Fruit fly (Drosophila melanogaster) whole organism, embryonic: ENCODE data around the gene LSm7.
A peak's percentile ranks its signal among the peaks of the same experiment; 100 is the strongest.

Source experiments
- Abd-B ChIP-seq: fragments of 200-800 bp; sonication (Bioruptor generic); optimal IDR thresholded peaks from 2 replicates; lab custom pipeline; 2018; ENCODE audit warnings: missing biosample characterization, mild to moderate bottlenecking, missing genetic modification characterization, moderate library complexity
- CG10431 ChIP-seq: fragments of 200-800 bp; sonication (Bioruptor generic); optimal IDR thresholded peaks from 3 replicates; lab custom pipeline; 2018; ENCODE audit warnings: missing biosample characterization, mild to moderate bottlenecking, missing genetic modification characterization
- CG11456 ChIP-seq: fragments of 200-800 bp; sonication (Bioruptor generic); IDR thresholded peaks from 3 replicates; pipeline ENCODE4 v1.3.6; 2022; ENCODE audit warnings: missing biosample characterization, missing genetic modification characterization
- CG11560 ChIP-seq: fragments of 200-800 bp; sonication (Bioruptor generic); IDR thresholded peaks from 3 replicates; pipeline ENCODE4 v1.3.6; 2022; ENCODE audit warnings: missing biosample characterization, missing genetic modification characterization
- CG1233 ChIP-seq: fragments of 200-800 bp; sonication (Bioruptor generic); optimal IDR thresholded peaks from 4 replicates; lab custom pipeline; 2018; ENCODE audit warnings: missing biosample characterization, mild to moderate bottlenecking, missing genetic modification characterization
- CG12942 ChIP-seq: fragments of 200-800 bp; sonication (Bioruptor generic); optimal IDR thresholded peaks from 3 replicates; lab custom pipeline; 2016; ENCODE audit warnings: missing biosample characterization, missing genetic modification characterization
- CG15479 ChIP-seq: fragments of 200-800 bp; sonication (Bioruptor generic); optimal IDR thresholded peaks from 3 replicates; lab custom pipeline; 2019; ENCODE audit warnings: missing biosample characterization, mild to moderate bottlenecking, missing genetic modification characterization, moderate library complexity
- CG1792 ChIP-seq: fragments of 200-800 bp; sonication (Bioruptor generic); optimal IDR thresholded peaks from 2 replicates; lab custom pipeline; 2016; ENCODE audit warnings: missing biosample characterization, missing genetic modification characterization
- CG18764 ChIP-seq: fragments of 200-800 bp; sonication (Bioruptor generic); optimal IDR thresholded peaks from 3 replicates; lab custom pipeline; 2016; ENCODE audit warnings: missing biosample characterization, missing genetic modification characterization
- CG2875 ChIP-seq: fragments of 200-800 bp; sonication (Bioruptor generic); optimal IDR thresholded peaks from 2 replicates; lab custom pipeline; 2017; ENCODE audit warnings: missing biosample characterization, mild to moderate bottlenecking, missing genetic modification characterization, missing genetic modification reagents
- CG34224 ChIP-seq: fragments of 200-800 bp; sonication (Bioruptor generic); IDR thresholded peaks from 3 replicates; pipeline ENCODE4 v1.3.6; 2022; ENCODE audit warnings: missing biosample characterization, missing genetic modification characterization; ENCODE audit not compliant: partially characterized antibody
- CG3838 ChIP-seq: fragments of 200-800 bp; sonication (Bioruptor generic); optimal IDR thresholded peaks from 3 replicates; lab custom pipeline; 2016; ENCODE audit warnings: missing biosample characterization, missing genetic modification characterization
- CG6654 ChIP-seq: fragments of 200-800 bp; sonication (Bioruptor generic); optimal IDR thresholded peaks from 2 replicates; lab custom pipeline; 2017; ENCODE audit warnings: missing biosample characterization, mild to moderate bottlenecking, missing genetic modification characterization
- CG6765 ChIP-seq: fragments of 200-800 bp; sonication (Bioruptor generic); optimal IDR thresholded peaks from 3 replicates; lab custom pipeline; 2017; ENCODE audit warnings: missing biosample characterization, mild to moderate bottlenecking, missing genetic modification characterization
- CG6854 ChIP-seq: fragments of 200-800 bp; sonication (Bioruptor generic); optimal IDR thresholded peaks from 3 replicates; lab custom pipeline; 2017; ENCODE audit warnings: missing biosample characterization, mild to moderate bottlenecking, missing genetic modification characterization
- CG8089 ChIP-seq: fragments of 200-800 bp; sonication (Bioruptor generic); optimal IDR thresholded peaks from 3 replicates; lab custom pipeline; 2016; ENCODE audit warnings: missing biosample characterization, missing genetic modification characterization
- CG8290 ChIP-seq, 3 experiments: fragments of 200-800 bp; sonication (Bioruptor generic); optimal IDR thresholded peaks; 2 replicates each; lab custom pipeline; 2016 to 2019; ENCODE audit warnings: missing biosample characterization in 3 of 3, missing genetic modification characterization in 3 of 3, mild to moderate bottlenecking in 2 of 3, moderate library complexity in 1 of 3
- CTCF ChIP-seq: fragments of 200-800 bp; sonication (Bioruptor generic); optimal IDR thresholded peaks from 2 replicates; lab custom pipeline; 2017; ENCODE audit warnings: missing biosample characterization, mild to moderate bottlenecking, missing genetic modification characterization, moderate library complexity
- Camta ChIP-seq: fragments of 200-800 bp; sonication (Bioruptor generic); optimal IDR thresholded peaks from 2 replicates; lab custom pipeline; 2016; ENCODE audit warnings: missing biosample characterization, missing genetic modification characterization
- D ChIP-seq, 2 experiments: fragments of 200-800 bp in 1 of 2; fragments of >200 bp in 1 of 2; sonication (Bioruptor generic) in 1 of 2; optimal IDR thresholded peaks; 2 replicates in 1 of 2; 3 replicates in 1 of 2; lab custom pipeline; 2017; ENCODE audit warnings: mild to moderate bottlenecking in 1 of 2, missing biosample characterization in 1 of 2, missing genetic modification characterization in 1 of 2, missing genetic modification reagents in 1 of 2
- Dbx ChIP-seq: fragments of 200-800 bp; sonication (Bioruptor generic); IDR thresholded peaks from 3 replicates; pipeline ENCODE4 v1.3.6; 2022; ENCODE audit warnings: missing biosample characterization, missing genetic modification characterization
- Eip74EF ChIP-seq, 2 experiments: fragments of 200-800 bp in 1 of 2; fragments of >200 bp in 1 of 2; sonication (Bioruptor generic) in 1 of 2; optimal IDR thresholded peaks; 2 replicates each; lab custom pipeline; 2017 to 2019; ENCODE audit warnings: missing biosample characterization in 2 of 2, missing genetic modification characterization in 2 of 2, mild to moderate bottlenecking in 1 of 2, moderate library complexity in 1 of 2
- Ets65A ChIP-seq: fragments of 200-800 bp; sonication (Bioruptor generic); peaks from one replicate; lab custom pipeline; 2016; ENCODE audit warnings: missing biosample characterization, missing genetic modification characterization
- GATAe ChIP-seq: fragments of 200-800 bp; sonication (Bioruptor generic); conservative IDR thresholded peaks from 2 replicates; pipeline ENCODE4 v1.3.6; 2022; ENCODE audit warnings: missing biosample characterization, missing genetic modification characterization
- Oli ChIP-seq: fragments of 200-800 bp; sonication (Bioruptor generic); optimal IDR thresholded peaks from 2 replicates; lab custom pipeline; 2018; ENCODE audit warnings: missing biosample characterization, mild to moderate bottlenecking, missing genetic modification characterization, moderate library complexity
- Sry-β ChIP-seq: fragments of 200-800 bp; sonication (Bioruptor generic); optimal IDR thresholded peaks from 2 replicates; lab custom pipeline; 2018; ENCODE audit warnings: missing biosample characterization, mild to moderate bottlenecking, missing genetic modification characterization, moderate library complexity
- Sry-δ ChIP-seq: fragments of 200-800 bp; sonication (Bioruptor generic); optimal IDR thresholded peaks from 2 replicates; lab custom pipeline; 2016; ENCODE audit warnings: missing biosample characterization, missing genetic modification characterization
- Taf1 ChIP-seq: fragments of 200-800 bp; sonication (Bioruptor generic); IDR thresholded peaks from 2 replicates; pipeline ENCODE4 v1.3.6; 2022; ENCODE audit warnings: missing biosample characterization, missing genetic modification characterization
- ara ChIP-seq: fragments of 200-800 bp; sonication (Bioruptor generic); IDR thresholded peaks from 2 replicates; pipeline ENCODE4 v1.3.6; 2022; ENCODE audit warnings: missing biosample characterization, missing genetic modification characterization
- bcd ChIP-seq: fragments of 200-800 bp; sonication (Bioruptor generic); optimal IDR thresholded peaks from 2 replicates; lab custom pipeline; 2017; ENCODE audit warnings: missing biosample characterization, mild to moderate bottlenecking, missing genetic modification characterization
- crp ChIP-seq, 2 experiments: fragments of 200-800 bp; sonication (Bioruptor generic); optimal IDR thresholded peaks; 2 replicates in 1 of 2; 3 replicates in 1 of 2; lab custom pipeline; 2017; ENCODE audit warnings: missing biosample characterization in 2 of 2, missing genetic modification characterization in 2 of 2, mild to moderate bottlenecking in 1 of 2, moderate library complexity in 1 of 2
- en ChIP-seq: fragments of 200-800 bp; sonication (Bioruptor generic); optimal IDR thresholded peaks from 2 replicates; lab custom pipeline; 2016; ENCODE audit warnings: missing biosample characterization, missing genetic modification characterization
- esg ChIP-seq: fragments of 200-800 bp; sonication (Bioruptor generic); conservative IDR thresholded peaks from 2 replicates; pipeline ENCODE4 v1.3.6; 2022; ENCODE audit warnings: missing biosample characterization, missing genetic modification characterization
- ewg ChIP-seq: fragments of 200-800 bp; sonication (Bioruptor generic); optimal IDR thresholded peaks from 3 replicates; lab custom pipeline; 2017; ENCODE audit warnings: mild to moderate bottlenecking, missing biosample characterization, missing genetic modification reagents, missing genetic modification characterization
- fd64A ChIP-seq: fragments of 200-800 bp; sonication (Bioruptor generic); optimal IDR thresholded peaks from 3 replicates; lab custom pipeline; 2018; ENCODE audit warnings: missing biosample characterization, mild to moderate bottlenecking, missing genetic modification characterization
- gcm ChIP-seq: fragments of 200-800 bp; sonication (Bioruptor generic); optimal IDR thresholded peaks from 2 replicates; lab custom pipeline; 2019; ENCODE audit warnings: missing biosample characterization, mild to moderate bottlenecking, missing genetic modification characterization, moderate library complexity
- hbn ChIP-seq: fragments of 200-800 bp; sonication (Bioruptor generic); IDR thresholded peaks from 2 replicates; pipeline ENCODE4 v1.3.6; 2022; ENCODE audit warnings: missing biosample characterization, missing genetic modification characterization; ENCODE audit not compliant: partially characterized antibody
- her ChIP-seq: fragments of 200-800 bp; sonication (Bioruptor generic); optimal IDR thresholded peaks from 2 replicates; lab custom pipeline; 2016; ENCODE audit warnings: missing biosample characterization, missing genetic modification characterization
- jumu ChIP-seq: fragments of 200-800 bp; sonication (Bioruptor generic); optimal IDR thresholded peaks from 3 replicates; lab custom pipeline; 2016; ENCODE audit warnings: missing biosample characterization, missing genetic modification characterization
- lilli ChIP-seq: fragments of 200-800 bp; sonication (Bioruptor generic); optimal IDR thresholded peaks from 3 replicates; lab custom pipeline; 2016; ENCODE audit warnings: missing biosample characterization, missing genetic modification characterization
- nerfin-1 ChIP-seq: fragments of 200-800 bp; sonication (Bioruptor generic); optimal IDR thresholded peaks from 3 replicates; lab custom pipeline; 2019; ENCODE audit warnings: missing biosample characterization, mild to moderate bottlenecking, missing genetic modification characterization, moderate library complexity
- nerfin-2 ChIP-seq: fragments of 200-800 bp; sonication (Bioruptor generic); IDR thresholded peaks from 2 replicates; pipeline ENCODE4 v1.3.6; 2022; ENCODE audit warnings: missing biosample characterization, missing genetic modification characterization; ENCODE audit not compliant: partially characterized antibody
- rib ChIP-seq: fragments of 200-800 bp; sonication (Bioruptor generic); IDR thresholded peaks from 2 replicates; pipeline ENCODE4 v1.3.6; 2022; ENCODE audit warnings: missing biosample characterization, missing genetic modification characterization
- salm ChIP-seq: fragments of 200-800 bp; sonication (Bioruptor generic); optimal IDR thresholded peaks from 2 replicates; lab custom pipeline; 2018; ENCODE audit warnings: missing biosample characterization, mild to moderate bottlenecking, missing genetic modification characterization
- sqz ChIP-seq: fragments of 200-800 bp; sonication (Bioruptor generic); optimal IDR thresholded peaks from 3 replicates; lab custom pipeline; 2018; ENCODE audit warnings: missing biosample characterization, mild to moderate bottlenecking, missing genetic modification characterization
- tgo ChIP-seq: fragments of 200-800 bp; sonication (Bioruptor generic); IDR thresholded peaks from 3 replicates; pipeline ENCODE4 v1.3.6; 2022; ENCODE audit warnings: missing biosample characterization, missing genetic modification characterization
- unpg ChIP-seq: fragments of 200-800 bp; sonication (Bioruptor generic); optimal IDR thresholded peaks from 3 replicates; lab custom pipeline; 2018; ENCODE audit warnings: missing biosample characterization, mild to moderate bottlenecking, missing genetic modification characterization, moderate library complexity

Gene LSm7

DNA sequence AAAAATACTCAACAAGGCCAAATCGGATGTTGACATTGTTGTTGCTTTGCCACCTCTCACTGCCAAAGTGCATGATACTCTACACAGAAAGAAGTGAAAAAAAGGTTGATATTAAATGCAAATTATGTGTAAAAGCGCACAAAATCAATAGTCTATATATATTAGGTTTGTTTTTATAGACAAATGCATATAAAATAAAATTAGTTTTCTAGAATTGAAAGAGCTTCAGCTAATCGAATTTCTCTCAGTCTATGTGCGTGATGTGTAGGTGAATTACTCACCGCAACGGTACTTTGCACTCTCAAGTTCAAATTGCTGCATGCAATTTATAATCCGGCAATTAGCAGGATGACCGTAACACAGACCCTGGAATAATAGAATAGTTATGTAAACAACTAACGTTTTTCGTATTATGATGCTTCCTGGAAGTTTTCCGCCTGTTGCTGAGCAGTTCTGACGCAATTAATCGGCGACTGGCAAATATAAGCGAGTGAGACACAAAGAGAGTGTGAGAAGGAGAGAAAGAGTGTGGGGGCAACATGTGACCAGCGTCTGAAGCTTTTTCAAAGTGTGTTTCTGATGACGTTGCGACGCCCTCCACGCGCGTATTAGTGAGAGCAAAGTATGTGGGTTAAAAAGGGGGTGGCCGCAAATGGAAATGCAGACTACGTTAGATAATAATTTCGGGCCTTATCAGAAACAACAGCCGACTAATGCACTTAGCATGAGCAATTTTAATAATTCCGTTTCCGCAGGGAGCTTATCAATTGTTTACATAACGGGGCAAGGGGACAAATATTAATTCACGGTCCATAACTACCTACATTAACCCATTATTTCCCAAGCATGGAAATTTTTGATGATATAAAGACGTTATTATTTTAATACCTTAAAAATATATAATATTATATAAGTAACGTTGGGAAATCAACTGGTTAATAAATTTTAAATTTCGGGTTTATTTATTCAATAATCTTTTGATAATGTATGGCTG lies 21.9 kb downstream of the LSm7 start (continued):
- TF ChIP-seq nerfin-1: peak; percentile 87
- TF ChIP-seq CG11560 (tag; lab: Robert Waterston, UW): peak; percentile 76; the same call in 2 of the 3 replicates
- no peak for TF ChIP-seq nerfin-2 (GFP tag; lab: Robert Waterston, UW)
- TF ChIP-seq her (GFP tag; lab: Kevin White, UChicago): peak; percentile 25
- peak; percentile 84 for TF ChIP-seq CG6854
- no peak for TF ChIP-seq CG10431 (GFP tag; lab: Kevin White, UChicago)
- peak in 1 of 2 experiments; percentile 94 for TF ChIP-seq Eip74EF (GFP tag; optimal IDR thresholded peaks at IDR 0.05; lab: Kevin White, UChicago)
- TF ChIP-seq Dbx (GFP tag; lab: Robert Waterston, UW): peak; percentile 94
- peak; percentile 72 for TF ChIP-seq Camta (GFP tag; lab: Kevin White, UChicago)
- peak; percentile 54 for TF ChIP-seq CG1792
- TF ChIP-seq CG34224 (GFP tag; lab: Robert Waterston, UW): no peak
- peak; percentile 73 for TF ChIP-seq CG3838
- TF ChIP-seq salm (tag; lab: Kevin White, UChicago): peak; percentile 73
- TF ChIP-seq CTCF (GFP tag; lab: Kevin White, UChicago): peak; percentile 57
- peak; percentile 93 for TF ChIP-seq CG1233
- peak; percentile 35 for TF ChIP-seq Sry-δ
- TF ChIP-seq Taf1 (GFP tag; lab: Robert Waterston, UW): peak; percentile 86
- TF ChIP-seq crp (GFP tag; optimal IDR thresholded peaks at IDR 0.05; lab: Kevin White, UChicago): peak in 1 of 2 experiments; percentile 47
- TF ChIP-seq tgo (GFP tag; lab: Robert Waterston, UW): peak; percentile 96
- TF ChIP-seq sqz (GFP tag; lab: Kevin White, UChicago): peak; percentile 68
- peak; percentile 88 for TF ChIP-seq unpg (GFP tag; lab: Kevin White, UChicago)
- peak; percentile 95 for TF ChIP-seq esg (GFP tag; lab: Robert Waterston, UW)
- TF ChIP-seq Sry-β (GFP tag; lab: Kevin White, UChicago): peak; percentile 30
- peak; percentile 58 for TF ChIP-seq CG6765 (GFP tag; lab: Kevin White, UChicago)
- no peak for TF ChIP-seq D (optimal IDR thresholded peaks at IDR 0.05; lab: Kevin White, UChicago)
- peak; percentile 91 for TF ChIP-seq D (GFP tag; optimal IDR thresholded peaks at IDR 0.05; lab: Kevin White, UChicago)
- TF ChIP-seq CG11456 (GFP tag; lab: Robert Waterston, UW): peak; percentile 95
- TF ChIP-seq CG15479: no peak
- TF ChIP-seq CG8290 (GFP tag; optimal IDR thresholded peaks at IDR 0.05; lab: Kevin White, UChicago): peak; percentile 50
- peak; percentile 16 to 26 for TF ChIP-seq CG8290 (tag; optimal IDR thresholded peaks at IDR 0.05; lab: Kevin White, UChicago)
- TF ChIP-seq rib (GFP tag; lab: Robert Waterston, UW): peak; percentile 86
- TF ChIP-seq CG2875 (GFP tag; lab: Kevin White, UChicago): peak; percentile 87
- TF ChIP-seq ara (GFP tag; lab: Robert Waterston, UW): peak; percentile 96
- peak; percentile 84 for TF ChIP-seq Oli
- peak; percentile 86 for TF ChIP-seq gcm (GFP tag; lab: Kevin White, UChicago)
- peak; percentile 91 for TF ChIP-seq CG18764 (GFP tag; lab: Kevin White, UChicago)
- peak; percentile 58 for TF ChIP-seq CG8089
- TF ChIP-seq Abd-B (GFP tag; lab: Kevin White, UChicago): peak; percentile 85
- TF ChIP-seq hbn (GFP tag; lab: Robert Waterston, UW): no peak
- peak; percentile 61 for TF ChIP-seq jumu (GFP tag; lab: Kevin White, UChicago)
- peak; percentile 77 for TF ChIP-seq GATAe (GFP tag; lab: Robert Waterston, UW)
- peak; percentile 55 for TF ChIP-seq en (GFP tag; lab: Kevin White, UChicago)
- peak; percentile 90 for TF ChIP-seq bcd
- TF ChIP-seq fd64A (GFP tag; lab: Kevin White, UChicago): peak; percentile 77
- peak; percentile 81 for TF ChIP-seq CG12942 (GFP tag; lab: Kevin White, UChicago)
- TF ChIP-seq CG6654: peak; percentile 76
- peak; percentile 97 for TF ChIP-seq Ets65A (GFP tag; lab: Kevin White, UChicago)
- TF ChIP-seq ewg: peak; percentile 83
- TF ChIP-seq lilli: peak; percentile 88
